Fruit fly (Drosophila melanogaster) whole organism, embryonic: ENCODE measurements around the gene Zw.

Experiments used
- Abd-B ChIP-seq: fragments of 200-800 bp; sonication (Bioruptor generic); optimal IDR thresholded peaks from 2 replicates; lab custom pipeline; 2018; ENCODE audit warnings: missing biosample characterization, mild to moderate bottlenecking, missing genetic modification characterization, moderate library complexity
- Bdp1 ChIP-seq: fragments of 200-800 bp; sonication (Bioruptor generic); optimal IDR thresholded peaks from 3 replicates; lab custom pipeline; 2016; ENCODE audit warnings: missing biosample characterization, missing genetic modification characterization
- CG1024 ChIP-seq: fragments of 200-800 bp; sonication (Bioruptor generic); IDR thresholded peaks from 2 replicates; pipeline ENCODE4 v1.3.6; 2022; ENCODE audit warnings: missing biosample characterization, missing genetic modification characterization
- CG10267 ChIP-seq: fragments of 200-800 bp; sonication (Bioruptor generic); optimal IDR thresholded peaks from 2 replicates; lab custom pipeline; 2018; ENCODE audit warnings: missing biosample characterization, mild to moderate bottlenecking, missing genetic modification characterization, moderate library complexity
- CG10431 ChIP-seq: fragments of 200-800 bp; sonication (Bioruptor generic); optimal IDR thresholded peaks from 3 replicates; lab custom pipeline; 2018; ENCODE audit warnings: missing biosample characterization, mild to moderate bottlenecking, missing genetic modification characterization
- CG10654 ChIP-seq: fragments of 200-800 bp; sonication (Bioruptor generic); optimal IDR thresholded peaks from 2 replicates; lab custom pipeline; 2016; ENCODE audit warnings: missing biosample characterization, missing genetic modification characterization
- CG11093 ChIP-seq: fragments of 200-800 bp; sonication (Bioruptor generic); IDR thresholded peaks from 3 replicates; pipeline ENCODE4 v1.3.6; 2022; ENCODE audit warnings: missing biosample characterization, missing genetic modification characterization
- CG12769 ChIP-seq: fragments of 200-800 bp; sonication (Bioruptor generic); optimal IDR thresholded peaks from 2 replicates; lab custom pipeline; 2019; ENCODE audit warnings: missing biosample characterization, mild to moderate bottlenecking, missing genetic modification characterization, moderate library complexity
- CG17186 ChIP-seq: fragments of 200-800 bp; sonication (Bioruptor generic); optimal IDR thresholded peaks from 3 replicates; lab custom pipeline; 2017; ENCODE audit warnings: missing biosample characterization, missing genetic modification reagents, missing genetic modification characterization
- CG17361 ChIP-seq: fragments of 200-800 bp; sonication (Bioruptor generic); IDR thresholded peaks from 3 replicates; pipeline ENCODE4 v1.3.6; 2022; ENCODE audit warnings: missing biosample characterization, missing genetic modification characterization
- CG17802 ChIP-seq: fragments of 200-800 bp; sonication (Bioruptor generic); optimal IDR thresholded peaks from 2 replicates; lab custom pipeline; 2018; ENCODE audit warnings: missing biosample characterization, mild to moderate bottlenecking, missing genetic modification characterization, moderate library complexity
- CG17829 ChIP-seq: fragments of 200-800 bp; optimal IDR thresholded peaks from 2 replicates; lab custom pipeline; 2019; ENCODE audit warnings: missing biosample characterization, mild to moderate bottlenecking, missing genetic modification characterization, moderate library complexity
- CG2120 ChIP-seq: fragments of 200-800 bp; sonication (Bioruptor generic); optimal IDR thresholded peaks from 3 replicates; lab custom pipeline; 2016; ENCODE audit warnings: missing biosample characterization, missing genetic modification characterization
- CG2712 ChIP-seq: fragments of 200-800 bp; optimal IDR thresholded peaks from 3 replicates; lab custom pipeline; 2019; ENCODE audit warnings: missing biosample characterization, mild to moderate bottlenecking, missing genetic modification characterization, moderate library complexity
- CG3065 ChIP-seq: fragments of 200-800 bp; sonication (Bioruptor generic); optimal IDR thresholded peaks from 2 replicates; lab custom pipeline; 2016; ENCODE audit warnings: missing biosample characterization, missing genetic modification characterization
- CG32532 ChIP-seq: fragments of 200-800 bp; sonication (Bioruptor generic); IDR thresholded peaks from 2 replicates; pipeline ENCODE4 v1.3.6; 2022; ENCODE audit warnings: missing biosample characterization, missing genetic modification characterization
- CG33557 ChIP-seq: fragments of 200-800 bp; sonication (Bioruptor generic); optimal IDR thresholded peaks from 2 replicates; lab custom pipeline; 2019; ENCODE audit warnings: missing biosample characterization, mild to moderate bottlenecking, missing genetic modification characterization, moderate library complexity
- CG4404 ChIP-seq: fragments of 200-800 bp; sonication (Bioruptor generic); IDR thresholded peaks from 2 replicates; pipeline ENCODE4 v1.3.6; 2022; ENCODE audit warnings: missing biosample characterization, missing genetic modification characterization
- CG4617 ChIP-seq: fragments of 200-800 bp; sonication (Bioruptor generic); optimal IDR thresholded peaks from 3 replicates; lab custom pipeline; 2016; ENCODE audit warnings: missing biosample characterization, missing genetic modification characterization, borderline replicate concordance
- CG4820 ChIP-seq: fragments of 200-800 bp; sonication (Bioruptor generic); optimal IDR thresholded peaks from 3 replicates; lab custom pipeline; 2016; ENCODE audit warnings: missing biosample characterization, missing genetic modification characterization
- CG6654 ChIP-seq: fragments of 200-800 bp; sonication (Bioruptor generic); optimal IDR thresholded peaks from 2 replicates; lab custom pipeline; 2017; ENCODE audit warnings: missing biosample characterization, mild to moderate bottlenecking, missing genetic modification characterization
- CG8478 ChIP-seq: fragments of >200 bp; optimal IDR thresholded peaks from 2 replicates; lab custom pipeline; 2018
- CG9797 ChIP-seq: fragments of 200-800 bp; sonication (Bioruptor generic); optimal IDR thresholded peaks from 3 replicates; lab custom pipeline; 2018; ENCODE audit warnings: missing biosample characterization, mild to moderate bottlenecking, missing genetic modification characterization
- D19A ChIP-seq: fragments of 200-800 bp; optimal IDR thresholded peaks from 3 replicates; lab custom pipeline; 2019; ENCODE audit warnings: missing biosample characterization, mild to moderate bottlenecking, missing genetic modification characterization, moderate library complexity
- Elba2 ChIP-seq: fragments of 200-800 bp; sonication (Bioruptor generic); optimal IDR thresholded peaks from 3 replicates; lab custom pipeline; 2016; ENCODE audit warnings: missing biosample characterization, missing genetic modification characterization
- H2.0 ChIP-seq: fragments of 200-800 bp; sonication (Bioruptor generic); IDR thresholded peaks from 2 replicates; pipeline ENCODE4 v1.3.6; 2022; ENCODE audit warnings: missing biosample characterization, missing genetic modification characterization
- MESR4 ChIP-seq: fragments of 200-800 bp; sonication (Bioruptor generic); optimal IDR thresholded peaks from 2 replicates; lab custom pipeline; 2018; ENCODE audit warnings: missing biosample characterization, mild to moderate bottlenecking, missing genetic modification characterization, moderate library complexity
- Nf-YB ChIP-seq: fragments of 200-800 bp; sonication (Bioruptor generic); optimal IDR thresholded peaks from 3 replicates; lab custom pipeline; 2019; ENCODE audit warnings: missing biosample characterization, mild to moderate bottlenecking, missing genetic modification characterization, moderate library complexity
- Sry-β ChIP-seq: fragments of 200-800 bp; sonication (Bioruptor generic); optimal IDR thresholded peaks from 2 replicates; lab custom pipeline; 2018; ENCODE audit warnings: missing biosample characterization, mild to moderate bottlenecking, missing genetic modification characterization, moderate library complexity
- TFAM ChIP-seq: fragments of 200-800 bp; sonication (Bioruptor generic); optimal IDR thresholded peaks from 2 replicates; lab custom pipeline; 2017; ENCODE audit warnings: missing biosample characterization, missing genetic modification characterization, inconsistent platforms
- amos ChIP-seq: fragments of 200-800 bp; sonication (Bioruptor generic); IDR thresholded peaks from 2 replicates; pipeline ENCODE4 v1.3.6; 2022; ENCODE audit warnings: missing biosample characterization, missing genetic modification characterization; ENCODE audit not compliant: partially characterized antibody
- dati ChIP-seq: fragments of 200-800 bp; sonication (Bioruptor generic); IDR thresholded peaks from 2 replicates; pipeline ENCODE4 v1.3.6; 2022; ENCODE audit warnings: missing biosample characterization, missing genetic modification characterization
- eyg ChIP-seq: fragments of 200-800 bp; sonication (Bioruptor generic); optimal IDR thresholded peaks from 3 replicates; lab custom pipeline; 2016; ENCODE audit warnings: missing biosample characterization, missing genetic modification characterization
- fu2 ChIP-seq: fragments of 200-800 bp; sonication (Bioruptor generic); optimal IDR thresholded peaks from 2 replicates; lab custom pipeline; 2016; ENCODE audit warnings: missing biosample characterization, missing genetic modification characterization
- lmd ChIP-seq: fragments of 200-800 bp; sonication (Bioruptor generic); IDR thresholded peaks from 2 replicates; pipeline ENCODE4 v1.3.6; 2022; ENCODE audit warnings: missing biosample characterization, missing genetic modification characterization
- lov ChIP-seq, 2 experiments: fragments of 200-800 bp in 1 of 2; fragments of >200 bp in 1 of 2; sonication (Bioruptor generic) in 1 of 2; IDR thresholded peaks in 1 of 2; optimal IDR thresholded peaks in 1 of 2; 2 replicates in 1 of 2; 3 replicates in 1 of 2; pipeline versions ENCODE4 v1.3.6 to Lab custom; 2017 to 2022; ENCODE audit warnings: missing biosample characterization in 1 of 2, missing genetic modification characterization in 1 of 2
- nau ChIP-seq: fragments of 200-800 bp; sonication (Bioruptor generic); optimal IDR thresholded peaks from 3 replicates; lab custom pipeline; 2017; ENCODE audit warnings: missing biosample characterization, mild to moderate bottlenecking, missing genetic modification characterization, missing genetic modification reagents
- nerfin-1 ChIP-seq: fragments of 200-800 bp; sonication (Bioruptor generic); optimal IDR thresholded peaks from 3 replicates; lab custom pipeline; 2019; ENCODE audit warnings: missing biosample characterization, mild to moderate bottlenecking, missing genetic modification characterization, moderate library complexity
- nmo ChIP-seq: fragments of 200-800 bp; sonication (Bioruptor generic); optimal IDR thresholded peaks from 2 replicates; lab custom pipeline; 2018; ENCODE audit warnings: missing biosample characterization, mild to moderate bottlenecking, missing genetic modification characterization, moderate library complexity
- pita ChIP-seq: fragments of 200-800 bp; sonication (Bioruptor generic); optimal IDR thresholded peaks from 2 replicates; lab custom pipeline; 2017; ENCODE audit warnings: missing biosample characterization, mild to moderate bottlenecking, missing genetic modification characterization
- prd ChIP-seq, 3 experiments: fragments of >200 bp in 2 of 3; fragments of 200-800 bp in 1 of 3; sonication (Bioruptor generic) in 1 of 3; optimal IDR thresholded peaks in 2 of 3; IDR thresholded peaks in 1 of 3; 2 replicates in 2 of 3; 3 replicates in 1 of 3; pipeline versions ENCODE4 v1.3.6 to Lab custom; 2017 to 2022; ENCODE audit warnings: missing biosample characterization in 1 of 3, missing genetic modification characterization in 1 of 3
- pzg ChIP-seq: fragments of 200-800 bp; sonication (Bioruptor generic); optimal IDR thresholded peaks from 3 replicates; lab custom pipeline; 2018; ENCODE audit warnings: missing biosample characterization, mild to moderate bottlenecking, missing genetic modification characterization, moderate library complexity
- sim ChIP-seq: fragments of 200-800 bp; sonication (Bioruptor generic); IDR thresholded peaks from 2 replicates; pipeline ENCODE4 v1.3.6; 2022; ENCODE audit warnings: missing biosample characterization, missing genetic modification characterization
- tll ChIP-seq, 2 experiments: fragments of 200-800 bp in 1 of 2; fragments of >200 bp in 1 of 2; sonication (Bioruptor generic) in 1 of 2; optimal IDR thresholded peaks; 2 replicates each; lab custom pipeline; 2017 to 2019; ENCODE audit warnings: missing biosample characterization in 2 of 2, missing genetic modification characterization in 2 of 2, mild to moderate bottlenecking in 1 of 2, moderate library complexity in 1 of 2
- toy ChIP-seq: fragments of 200-800 bp; sonication (Bioruptor generic); IDR thresholded peaks from 2 replicates; pipeline ENCODE4 v1.3.6; 2022; ENCODE audit warnings: missing biosample characterization, missing genetic modification characterization

The Zw gene

DNA sequence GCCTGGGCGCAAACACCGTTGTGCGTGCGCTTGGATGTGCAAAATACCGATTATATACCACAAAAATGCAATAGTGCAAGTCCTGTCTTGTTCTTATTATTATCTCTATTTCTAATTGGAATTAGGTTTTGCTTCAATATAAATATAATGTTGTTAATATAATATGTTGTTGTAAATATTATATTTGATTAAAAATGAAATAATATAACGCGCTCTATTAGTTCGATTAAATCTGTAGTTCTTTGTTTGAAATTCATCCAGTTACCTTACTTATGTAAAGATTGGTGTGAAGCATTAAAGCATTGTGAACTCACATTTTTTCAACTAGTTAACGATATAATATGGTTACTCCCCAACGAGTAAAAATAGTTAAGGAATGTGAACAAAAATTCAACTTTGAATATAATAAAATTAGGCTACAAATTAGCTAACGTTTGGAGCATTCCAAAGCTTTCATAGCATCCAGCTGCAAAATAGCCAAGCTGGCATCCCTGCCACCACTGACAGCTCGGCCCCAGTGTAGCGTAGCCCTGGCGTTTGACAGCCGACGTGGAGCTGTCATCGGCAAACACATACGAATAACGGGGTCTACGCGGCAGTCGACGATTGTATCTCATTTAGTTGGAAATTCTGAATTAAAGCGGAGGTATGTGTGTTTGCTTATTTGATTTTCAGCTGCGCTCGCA, 24.1 kb upstream of the Zw start, which contains the start of the genes CG12237 and Sec61gamma (continued):
- TF ChIP-seq CG4404 (GFP tag; lab: Robert Waterston, UW) (no peak), H2.0 (GFP tag; lab: Robert Waterston, UW) (0 out of 2 replicates have a peak, but pooled peaks have one; percentile 6), CG17802 (tag; lab: Kevin White, UChicago) (peak; percentile 15), pita (GFP tag; lab: Kevin White, UChicago) (no peak), Nf-YB (GFP tag; lab: Kevin White, UChicago) (peak; percentile 16), toy (GFP tag; lab: Robert Waterston, UW) (no peak), lmd (GFP tag; lab: Robert Waterston, UW) (no peak; the same call in 1 of the 2 replicates), CG17829 (tag; lab: Kevin White, UChicago) (peak; percentile 49), prd (optimal IDR thresholded peaks at IDR 0.05; lab: Kevin White, UChicago) (no peak), prd (GFP tag; IDR thresholded peaks at IDR 0.05; lab: Robert Waterston, UW) (no peak)

- TF ChIP-seq CG2712 (tag; lab: Kevin White, UChicago) (peak; percentile 8), CG9797 (GFP tag; lab: Kevin White, UChicago) (peak; percentile 18), CG1024 (GFP tag; lab: Robert Waterston, UW) (peak; percentile 55; the same call in 1 of the 2 replicates), amos (GFP tag; lab: Robert Waterston, UW) (peak; percentile 44; the same call in 1 of the 2 replicates), Abd-B (no peak), dati (GFP tag; lab: Robert Waterston, UW) (no peak), sim (GFP tag; lab: Robert Waterston, UW) (no peak), fu2 (GFP tag; lab: Kevin White, UChicago) (no peak), Sry-β (peak; percentile 48), eyg (GFP tag; lab: Kevin White, UChicago) (no peak), CG10431 (GFP tag; lab: Kevin White, UChicago) (no peak), CG4820 (no peak), Elba2 (GFP tag; lab: Kevin White, UChicago) (peak; percentile 56), CG11093 (GFP tag; lab: Robert Waterston, UW) (no peak), CG10267 (tag; lab: Kevin White, UChicago) (peak; percentile 26), TFAM (GFP tag; lab: Kevin White, UChicago) (no peak), CG32532 (GFP tag; lab: Robert Waterston, UW) (peak; percentile 36; the same call in 1 of the 2 replicates), nmo (GFP tag; lab: Kevin White, UChicago) (peak; percentile 25), CG3065 (no peak), pzg (GFP tag; lab: Kevin White, UChicago) (peak; percentile 59), CG10654 (GFP tag; lab: Kevin White, UChicago) (no peak), CG12769 (tag; lab: Kevin White, UChicago) (no peak), lov (optimal IDR thresholded peaks at IDR 0.05; lab: Kevin White, UChicago) (no peak), lov (GFP tag; IDR thresholded peaks at IDR 0.05; lab: Robert Waterston, UW) (no peak), CG6654 (GFP tag; lab: Kevin White, UChicago) (no peak), nerfin-1 (tag; lab: Kevin White, UChicago) (no peak), tll (GFP tag; optimal IDR thresholded peaks at IDR 0.05; lab: Kevin White, UChicago) (no peak), CG2120 (GFP tag; lab: Kevin White, UChicago) (peak; percentile 41), Bdp1 (GFP tag; lab: Kevin White, UChicago) (no peak), CG17802 (tag; lab: Kevin White, UChicago) (peak; percentile 83), CG8478 (no peak), D19A (tag; lab: Kevin White, UChicago) (no peak), CG33557 (peak; percentile 2), MESR4 (GFP tag; lab: Kevin White, UChicago) (peak; percentile 66), nau (GFP tag; lab: Kevin White, UChicago) (no peak), CG17361 (GFP tag; lab: Robert Waterston, UW) (0 out of 3 replicates have a peak, but pooled peaks have one; percentile 35), CG17186 (GFP tag; lab: Kevin White, UChicago) (peak; percentile 44), CG4617 (peak; percentile 39)
These were observed 21.0 kb upstream of the Zw start, which contains the start of gene Arp10 for dm6 chrX:19645873-19646541. TSS of gene Arp10 (minus strand) at chrX:19646176.
